Worm (Caenorhabditis elegans) whole organism, young adult: ENCODE measurements around the gene srx-17.

Source experiments
- sptf-2 ChIP-seq: fragments of 200-800 bp; sonication (Bioruptor generic); optimal IDR thresholded peaks from 2 replicates; lab custom pipeline; 2018; ENCODE audit warnings: mild to moderate bottlenecking, missing genetic modification characterization, missing compliant biosample characterization
- tlf-1 ChIP-seq: fragments of 200-800 bp; sonication (Bioruptor generic); optimal IDR thresholded peaks from 2 replicates; lab custom pipeline; 2018; ENCODE audit warnings: mild to moderate bottlenecking, missing genetic modification characterization, missing compliant biosample characterization

DNA sequence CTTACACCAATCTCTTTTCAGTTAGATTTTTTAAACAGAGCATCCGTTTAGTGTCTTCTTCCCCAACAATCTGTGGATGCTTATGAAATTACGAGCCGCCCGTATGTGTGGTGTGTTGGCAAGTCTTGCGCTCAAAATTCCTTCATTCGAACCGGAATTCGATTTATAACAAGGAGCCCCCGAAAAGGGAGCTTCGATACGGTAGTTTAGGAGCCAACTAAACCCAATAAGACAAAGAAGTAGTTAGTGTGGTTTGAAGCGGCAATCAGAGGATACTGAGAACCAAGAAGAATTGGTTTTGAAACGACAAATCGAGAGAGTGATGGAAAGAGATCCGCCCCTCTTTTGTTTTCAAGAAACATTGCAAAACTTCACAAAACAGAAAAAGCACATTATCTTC lies 28.7 kb upstream of the srx-17 start:
- no peak for TF ChIP-seq tlf-1 (GFP tag; lab: Kevin White, UChicago)
- TF ChIP-seq sptf-2 = no peak
